Fruit fly (Drosophila melanogaster) whole organism: ENCODE measurements around the gene moon.

Experiments
- CG8478 ChIP-seq: fragments of >200 bp; optimal IDR thresholded peaks from 2 replicates; lab custom pipeline; 2018; ENCODE audit warnings: inconsistent platforms
- Dll ChIP-seq: fragments of >200 bp; optimal IDR thresholded peaks from 2 replicates; lab custom pipeline; 2017
- EcR ChIP-seq, 2 experiments: fragments of >200 bp; optimal IDR thresholded peaks; 2 replicates each; lab custom pipeline; 2017; ENCODE audit warnings: missing biosample characterization in 2 of 2, missing genetic modification characterization in 2 of 2, missing genetic modification reagents in 2 of 2
- pan ChIP-seq: fragments of >200 bp; optimal IDR thresholded peaks from 2 replicates; lab custom pipeline; 2017
- psq ChIP-seq: fragments of >200 bp; optimal IDR thresholded peaks from 2 replicates; lab custom pipeline; 2017
- usp ChIP-seq: fragments of >200 bp; optimal IDR thresholded peaks from 2 replicates; lab custom pipeline; 2017; ENCODE audit warnings: missing biosample characterization, missing genetic modification characterization, mixed read lengths

moon gene

dm6 chrX:12073637-12074036, 1.0 kb upstream of the moon start:
- TF ChIP-seq EcR (GFP tag; optimal IDR thresholded peaks at IDR 0.05; lab: Kevin White, UChicago) (no peak), usp (GFP tag; lab: Kevin White, UChicago) (no peak), Dll (lab: Kevin White, UChicago) (no peak), psq (lab: Kevin White, UChicago) (no peak), pan (lab: Kevin White, UChicago) (no peak), CG8478 (no peak)

- TF ChIP-seq psq (lab: Kevin White, UChicago) (no peak), CG8478 (no peak), Dll (lab: Kevin White, UChicago) (no peak), EcR (GFP tag; optimal IDR thresholded peaks at IDR 0.05; lab: Kevin White, UChicago) (no peak), usp (GFP tag; lab: Kevin White, UChicago) (no peak)
Observed at dm6 chrX:12070137-12070536, 2.5 kb downstream of the moon start, which contains the start of gene CG34323. Gene CG34323 (plus strand): TSS chrX:12070437.

DNA sequence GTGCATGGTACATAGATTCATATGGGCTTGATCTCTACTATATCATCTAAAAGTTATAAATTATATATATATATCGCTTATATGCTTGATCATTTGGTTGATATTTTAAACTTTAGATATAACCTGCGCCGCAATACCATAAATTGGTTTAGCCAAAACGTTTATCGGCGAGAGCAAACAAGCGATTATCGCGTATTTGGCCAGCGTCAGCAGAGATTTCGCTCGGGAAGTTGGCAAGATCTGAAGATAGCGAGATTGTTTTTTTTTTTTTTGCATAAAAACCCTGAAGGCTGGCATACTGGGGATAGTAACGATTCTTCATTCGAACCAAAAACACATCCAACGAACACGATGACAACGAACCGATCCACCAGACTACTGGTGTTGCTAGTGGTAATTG, 13.1 kb downstream of the moon start, which contains the start of gene Muc11A:
Gene Muc11A (plus strand): TSS at position 301 of the 400 bp plus-strand sequence.
- TF ChIP-seq psq (lab: Kevin White, UChicago) (no peak), Dll (lab: Kevin White, UChicago) (no peak), EcR (GFP tag; optimal IDR thresholded peaks at IDR 0.05; lab: Kevin White, UChicago) (no peak)

DNA sequence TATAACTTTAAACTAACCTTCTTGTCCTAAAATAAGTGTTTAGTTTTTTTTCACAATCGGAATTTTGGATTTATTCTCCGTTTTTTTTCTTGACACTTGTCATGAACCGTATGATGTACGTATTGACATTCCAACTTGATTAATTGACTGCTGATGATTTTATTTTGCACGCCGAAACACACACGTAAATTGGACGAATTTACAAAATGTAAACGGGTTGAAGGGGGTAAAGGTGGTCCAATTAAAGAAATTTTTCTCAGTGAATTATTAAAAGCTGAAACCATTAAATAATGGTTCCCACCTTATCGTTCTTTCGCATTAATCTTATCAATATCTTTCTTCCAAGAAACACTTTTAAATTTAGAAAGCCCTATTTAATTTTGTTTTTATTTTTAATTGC, 16.1 kb downstream of the moon start, which contains the start of gene Uch-L5R:
Gene Uch-L5R (minus strand): TSS at position 101 of the 400 bp plus-strand sequence.
- TF ChIP-seq EcR (GFP tag; optimal IDR thresholded peaks at IDR 0.05; lab: Kevin White, UChicago) (no peak), psq (lab: Kevin White, UChicago) (no peak), usp (GFP tag; lab: Kevin White, UChicago) (no peak), pan (lab: Kevin White, UChicago) (no peak), CG8478 (no peak), Dll (lab: Kevin White, UChicago) (no peak)

dm6 chrX:12050292-12050691, 22.3 kb downstream of the moon start:
- TF ChIP-seq EcR (GFP tag; optimal IDR thresholded peaks at IDR 0.05; lab: Kevin White, UChicago) (no peak), CG8478 (no peak), usp (GFP tag; lab: Kevin White, UChicago) (no peak), Dll (lab: Kevin White, UChicago) (no peak), pan (lab: Kevin White, UChicago) (no peak), psq (lab: Kevin White, UChicago) (no peak)

dm6 chrX:12043398-12043797, 29.2 kb downstream of the moon start, which contains the start of gene Ten-a:
Gene Ten-a (plus strand): TSS chrX:12043698.
- TF ChIP-seq CG8478, result no peak
- TF ChIP-seq pan (lab: Kevin White, UChicago), result no peak
- TF ChIP-seq usp (GFP tag; lab: Kevin White, UChicago), result no peak
- no peak for TF ChIP-seq EcR (GFP tag; optimal IDR thresholded peaks at IDR 0.05; lab: Kevin White, UChicago)
- TF ChIP-seq Dll (lab: Kevin White, UChicago), result no peak
- no peak for TF ChIP-seq psq (lab: Kevin White, UChicago)

dm6 chrX:12035207-12035606, 37.4 kb downstream of the moon start:
- TF ChIP-seq Dll (lab: Kevin White, UChicago) (no peak), usp (GFP tag; lab: Kevin White, UChicago) (no peak), EcR (GFP tag; optimal IDR thresholded peaks at IDR 0.05; lab: Kevin White, UChicago) (no peak), CG8478 (no peak), pan (lab: Kevin White, UChicago) (no peak), psq (lab: Kevin White, UChicago) (no peak)

DNA sequence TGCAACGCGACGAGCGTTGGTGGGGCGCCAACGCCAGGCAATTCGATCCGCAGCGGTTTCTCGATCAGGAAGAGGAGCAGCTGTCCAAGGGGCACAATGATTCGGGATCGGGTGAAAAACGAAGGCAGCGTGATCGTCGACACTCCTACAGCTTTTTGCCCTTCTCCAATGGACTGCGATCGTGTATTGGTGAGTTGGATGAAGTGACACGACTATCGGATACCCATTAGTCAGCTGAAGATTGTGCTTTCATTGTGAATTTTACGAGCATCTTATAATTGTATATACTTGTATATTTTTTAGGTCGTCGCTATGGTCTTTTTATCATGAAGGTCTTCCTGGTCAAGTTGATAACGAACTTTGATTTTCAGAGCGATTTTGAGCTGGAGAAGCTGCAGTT, 37.9 kb downstream of the moon start:
- no peak for TF ChIP-seq Dll (lab: Kevin White, UChicago)
- TF ChIP-seq EcR (GFP tag; optimal IDR thresholded peaks at IDR 0.05; lab: Kevin White, UChicago), result no peak
- TF ChIP-seq psq (lab: Kevin White, UChicago), result no peak
- TF ChIP-seq pan (lab: Kevin White, UChicago), result no peak
- no peak for TF ChIP-seq usp (GFP tag; lab: Kevin White, UChicago)
- no peak for TF ChIP-seq CG8478

- TF ChIP-seq psq (lab: Kevin White, UChicago), result no peak
- no peak for TF ChIP-seq pan (lab: Kevin White, UChicago)
- TF ChIP-seq CG8478, result no peak
- TF ChIP-seq EcR (GFP tag; optimal IDR thresholded peaks at IDR 0.05; lab: Kevin White, UChicago), result no peak
- TF ChIP-seq usp (GFP tag; lab: Kevin White, UChicago), result no peak
- no peak for TF ChIP-seq Dll (lab: Kevin White, UChicago)
Observed at dm6 chrX:12032136-12032682, 40.4 kb downstream of the moon start, which contains the start of gene Cyp318a1. Gene Cyp318a1 (plus strand): TSS chrX:12032632.

DNA sequence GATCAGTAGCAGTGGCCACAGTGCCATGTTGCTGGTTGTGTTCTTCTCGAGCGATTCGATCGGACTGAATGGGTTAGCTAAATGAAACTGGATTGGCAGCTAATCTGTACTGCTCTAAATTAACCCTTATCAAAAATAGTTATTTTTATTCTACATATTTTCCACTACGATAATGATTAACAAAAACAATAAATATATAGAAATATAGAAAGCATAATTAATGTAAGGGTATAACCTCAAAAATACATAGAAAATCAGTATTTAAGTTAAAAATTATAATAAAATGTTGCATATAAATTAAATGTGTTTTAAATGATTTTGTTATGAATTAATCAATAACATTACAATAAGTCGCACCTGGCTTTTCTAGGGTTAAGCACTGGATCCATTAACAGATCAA, 41.2 kb downstream of the moon start, which contains the start of gene Cyp311a1:
Gene Cyp311a1 (minus strand): TSS at position 66 of the 400 bp plus-strand sequence.
- TF ChIP-seq psq (lab: Kevin White, UChicago) (no peak), EcR (GFP tag; optimal IDR thresholded peaks at IDR 0.05; lab: Kevin White, UChicago) (no peak), CG8478 (no peak), Dll (lab: Kevin White, UChicago) (no peak), usp (GFP tag; lab: Kevin White, UChicago) (no peak), pan (lab: Kevin White, UChicago) (no peak)

DNA sequence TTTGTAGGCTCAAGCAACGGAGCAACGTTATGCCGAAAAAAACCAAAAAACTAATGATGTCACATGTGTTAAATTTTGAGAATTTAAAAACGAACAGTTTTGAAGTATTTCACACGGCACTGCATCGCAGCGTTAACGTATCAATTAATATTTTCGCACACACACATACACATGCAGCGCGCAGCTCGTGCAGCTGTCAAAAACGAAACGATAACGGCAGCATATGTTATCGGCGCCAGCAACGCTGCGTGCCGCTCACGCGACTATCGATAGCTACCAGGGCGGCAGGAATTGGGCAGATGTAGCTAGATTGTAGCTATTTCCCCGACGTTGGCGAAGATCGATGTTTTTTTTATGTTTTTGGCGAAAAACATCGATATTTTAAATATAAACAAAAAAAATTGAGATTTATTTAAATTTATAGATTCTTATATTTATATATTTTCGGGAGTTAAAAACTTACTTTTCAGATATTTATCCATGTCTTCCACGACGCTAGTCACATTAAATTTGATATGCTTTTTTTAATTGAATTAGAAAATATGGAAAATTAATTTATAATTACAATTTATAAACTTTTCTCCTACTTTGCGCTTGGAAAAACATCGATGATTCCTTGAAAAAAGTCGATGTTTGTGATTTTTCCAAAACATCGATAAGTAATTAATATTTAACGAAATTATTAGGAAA, 43.6 kb downstream of the moon start, which contains the start of gene Usp7:
Gene Usp7 (minus strand): TSS at position 208 of the 690 bp plus-strand sequence.
- TF ChIP-seq usp (GFP tag; lab: Kevin White, UChicago) (no peak), psq (lab: Kevin White, UChicago) (no peak), EcR (GFP tag; optimal IDR thresholded peaks at IDR 0.05; lab: Kevin White, UChicago) (no peak), Dll (lab: Kevin White, UChicago) (no peak), pan (lab: Kevin White, UChicago) (no peak), CG8478 (no peak)
